Fruit fly (Drosophila melanogaster) whole organism, prepupa: ENCODE results near the gene Josd.

Experiments
- Blimp-1 ChIP-seq: fragments of 200-800 bp; sonication (Bioruptor generic); optimal IDR thresholded peaks from 3 replicates; lab custom pipeline; 2017; ENCODE audit warnings: missing biosample characterization, missing genetic modification characterization, mild to moderate bottlenecking, moderate library complexity, missing genetic modification reagents
- CG10631 ChIP-seq: fragments of 200-800 bp; sonication (Bioruptor generic); optimal IDR thresholded peaks from 2 replicates; lab custom pipeline; 2016; ENCODE audit warnings: missing biosample characterization, missing genetic modification characterization
- CG1621 ChIP-seq: fragments of 200-800 bp; sonication (Bioruptor generic); optimal IDR thresholded peaks from 3 replicates; lab custom pipeline; 2018; ENCODE audit warnings: missing biosample characterization, mild to moderate bottlenecking, missing genetic modification characterization
- CG31627 ChIP-seq: fragments of 200-800 bp; sonication (Bioruptor generic); optimal IDR thresholded peaks from 3 replicates; lab custom pipeline; 2016; ENCODE audit warnings: missing biosample characterization, missing genetic modification characterization
- CG34406 ChIP-seq: fragments of 200-800 bp; sonication (Bioruptor generic); optimal IDR thresholded peaks from 3 replicates; lab custom pipeline; 2016; ENCODE audit warnings: missing biosample characterization, missing genetic modification characterization
- CG3919 ChIP-seq: fragments of 200-800 bp; sonication (Bioruptor generic); optimal IDR thresholded peaks from 3 replicates; lab custom pipeline; 2016; ENCODE audit warnings: missing biosample characterization, missing genetic modification characterization
- CG6163 ChIP-seq: fragments of 200-800 bp; sonication (Bioruptor generic); IDR thresholded peaks from 3 replicates; pipeline ENCODE4 v1.3.6; 2022; ENCODE audit warnings: missing biosample characterization, missing genetic modification characterization
- CG6276 ChIP-seq: fragments of 200-800 bp; sonication (Bioruptor generic); optimal IDR thresholded peaks from 2 replicates; lab custom pipeline; 2017; ENCODE audit warnings: missing biosample characterization, mild to moderate bottlenecking, missing genetic modification characterization
- CG6792 ChIP-seq: fragments of 200-800 bp; sonication (Bioruptor generic); optimal IDR thresholded peaks from 3 replicates; lab custom pipeline; 2016; ENCODE audit warnings: missing biosample characterization, missing genetic modification characterization
- CG6808 ChIP-seq: fragments of 200-800 bp; sonication (Bioruptor generic); optimal IDR thresholded peaks from 3 replicates; lab custom pipeline; 2017; ENCODE audit warnings: missing biosample characterization, missing genetic modification characterization, mild to moderate bottlenecking, moderate library complexity, missing genetic modification reagents
- CG6854 ChIP-seq: fragments of 200-800 bp; sonication (Bioruptor generic); optimal IDR thresholded peaks from 2 replicates; lab custom pipeline; 2017; ENCODE audit warnings: missing biosample characterization, mild to moderate bottlenecking, missing genetic modification characterization
- CG7368 ChIP-seq: fragments of 200-800 bp; sonication (Bioruptor generic); optimal IDR thresholded peaks from 3 replicates; lab custom pipeline; 2016; ENCODE audit warnings: missing biosample characterization, missing genetic modification characterization
- CG8319 ChIP-seq: fragments of 200-800 bp; sonication (Bioruptor generic); optimal IDR thresholded peaks from 3 replicates; lab custom pipeline; 2016; ENCODE audit warnings: missing biosample characterization, missing genetic modification characterization
- CG8632 ChIP-seq: fragments of 200-800 bp; sonication (Bioruptor generic); optimal IDR thresholded peaks from 3 replicates; lab custom pipeline; 2016; ENCODE audit warnings: missing biosample characterization, missing genetic modification characterization
- Eip75B ChIP-seq: fragments of 200-800 bp; sonication (Bioruptor generic); optimal IDR thresholded peaks from 3 replicates; lab custom pipeline; 2016; ENCODE audit warnings: missing biosample characterization, missing genetic modification characterization
- Eip78C ChIP-seq: fragments of 200-800 bp; sonication (Bioruptor generic); peaks from one replicate; lab custom pipeline; 2016; ENCODE audit warnings: missing biosample characterization, missing genetic modification characterization
- Ets96B ChIP-seq: fragments of 200-800 bp; optimal IDR thresholded peaks from 2 replicates; lab custom pipeline; 2019; ENCODE audit warnings: missing biosample characterization, mild to moderate bottlenecking, missing genetic modification characterization, moderate library complexity
- Gug ChIP-seq: fragments of 200-800 bp; sonication (Bioruptor generic); IDR thresholded peaks from 2 replicates; pipeline ENCODE4 v1.3.6; 2022; ENCODE audit warnings: missing biosample characterization, missing genetic modification characterization
- Hr38 ChIP-seq: sonication (Bioruptor generic); optimal IDR thresholded peaks from 2 replicates; lab custom pipeline; 2016; ENCODE audit warnings: missing biosample characterization, missing genetic modification characterization
- Hr39 ChIP-seq: fragments of 200-800 bp; sonication (Bioruptor generic); optimal IDR thresholded peaks from 2 replicates; lab custom pipeline; 2016; ENCODE audit warnings: missing biosample characterization, missing genetic modification characterization
- Hr4 ChIP-seq: fragments of 200-800 bp; sonication (Bioruptor generic); optimal IDR thresholded peaks from 3 replicates; lab custom pipeline; 2016; ENCODE audit warnings: missing biosample characterization, missing genetic modification characterization
- OdsH ChIP-seq: fragments of 200-800 bp; sonication (Bioruptor generic); optimal IDR thresholded peaks from 3 replicates; lab custom pipeline; 2016; ENCODE audit warnings: missing biosample characterization, missing genetic modification characterization
- Smox ChIP-seq: fragments of 200-800 bp; sonication (Bioruptor generic); optimal IDR thresholded peaks from 3 replicates; lab custom pipeline; 2016; ENCODE audit warnings: missing biosample characterization, missing genetic modification characterization
- Sox102F ChIP-seq: fragments of 200-800 bp; sonication (Bioruptor generic); optimal IDR thresholded peaks from 2 replicates; lab custom pipeline; 2016; ENCODE audit warnings: missing biosample characterization, mild to moderate bottlenecking, missing genetic modification characterization
- Sox14 ChIP-seq: fragments of 200-800 bp; sonication (Bioruptor generic); optimal IDR thresholded peaks from 3 replicates; lab custom pipeline; 2016; ENCODE audit warnings: missing biosample characterization, missing genetic modification characterization
- Sox15 ChIP-seq: fragments of 200-800 bp; sonication (Bioruptor generic); optimal IDR thresholded peaks from 3 replicates; lab custom pipeline; 2016; ENCODE audit warnings: missing biosample characterization, missing genetic modification characterization
- acj6 ChIP-seq: fragments of 200-800 bp; sonication (Bioruptor generic); optimal IDR thresholded peaks from 3 replicates; lab custom pipeline; 2016; ENCODE audit warnings: missing biosample characterization, missing genetic modification characterization
- cyc ChIP-seq: fragments of 200-800 bp; sonication (Bioruptor generic); optimal IDR thresholded peaks from 3 replicates; lab custom pipeline; 2016; ENCODE audit warnings: missing biosample characterization, missing genetic modification characterization
- dac ChIP-seq: fragments of 200-800 bp; sonication (Bioruptor generic); optimal IDR thresholded peaks from 2 replicates; lab custom pipeline; 2017; ENCODE audit warnings: missing biosample characterization, mild to moderate bottlenecking, missing genetic modification characterization
- dsx ChIP-seq: fragments of 200-800 bp; optimal IDR thresholded peaks from 3 replicates; lab custom pipeline; 2019; ENCODE audit warnings: missing biosample characterization, mild to moderate bottlenecking, missing genetic modification characterization, moderate library complexity; ENCODE audit not compliant: poor library complexity, severe bottlenecking
- eg ChIP-seq: fragments of 200-800 bp; sonication (Bioruptor generic); IDR thresholded peaks from 3 replicates; pipeline ENCODE4 v1.3.6; 2022; ENCODE audit warnings: missing biosample characterization, missing genetic modification characterization
- esn ChIP-seq: fragments of 200-800 bp; sonication (Bioruptor generic); optimal IDR thresholded peaks from 2 replicates; lab custom pipeline; 2016; ENCODE audit warnings: missing biosample characterization, mild to moderate bottlenecking, missing genetic modification characterization, moderate library complexity
- fd59A ChIP-seq: fragments of 200-800 bp; sonication (Bioruptor generic); optimal IDR thresholded peaks from 2 replicates; lab custom pipeline; 2017; ENCODE audit warnings: missing biosample characterization, mild to moderate bottlenecking, missing genetic modification characterization, missing genetic modification reagents
- lz ChIP-seq: fragments of 200-800 bp; sonication (Bioruptor generic); optimal IDR thresholded peaks from 3 replicates; lab custom pipeline; 2016; ENCODE audit warnings: missing biosample characterization, missing genetic modification characterization
- net ChIP-seq: fragments of 200-800 bp; sonication (Bioruptor generic); optimal IDR thresholded peaks from 3 replicates; lab custom pipeline; 2016; ENCODE audit warnings: missing biosample characterization, missing genetic modification characterization
- salr ChIP-seq, 2 experiments: fragments of 200-800 bp; sonication (Bioruptor generic); optimal IDR thresholded peaks; 3 replicates each; lab custom pipeline; 2016 to 2018; ENCODE audit warnings: missing biosample characterization in 2 of 2, missing genetic modification characterization in 2 of 2, mild to moderate bottlenecking in 1 of 2
- spab ChIP-seq: fragments of 200-800 bp; sonication (Bioruptor generic); optimal IDR thresholded peaks from 2 replicates; lab custom pipeline; 2017; ENCODE audit warnings: missing biosample characterization, mild to moderate bottlenecking, missing genetic modification characterization, missing genetic modification reagents
- ss ChIP-seq, 2 experiments: fragments of 200-800 bp; sonication (Bioruptor generic); optimal IDR thresholded peaks; 2 replicates in 1 of 2; 3 replicates in 1 of 2; lab custom pipeline; 2017 to 2018; ENCODE audit warnings: mild to moderate bottlenecking in 2 of 2, missing biosample characterization in 2 of 2, missing genetic modification characterization in 2 of 2, moderate library complexity in 1 of 2

Josd gene

dm6 chrX:6283470-6283869, 22.5 kb downstream of the Josd start, which contains the start of gene CG11700:
Gene CG11700 (minus strand): TSS chrX:6283575.
- TF ChIP-seq CG10631 (GFP tag; lab: Kevin White, UChicago), result no peak
- peak; percentile 14 for TF ChIP-seq CG6854
- peak; percentile 59 for TF ChIP-seq Eip78C (GFP tag; lab: Kevin White, UChicago)
- no peak for TF ChIP-seq Smox (GFP tag; lab: Kevin White, UChicago)
- peak; percentile 78 for TF ChIP-seq dsx (GFP tag; lab: Kevin White, UChicago)
- TF ChIP-seq, all 60 proteins: peak for 3

dm6 chrX:6287842-6288241, 26.9 kb downstream of the Josd start, which contains the start of the genes Top3beta and wuho:
Gene Top3beta (minus strand): TSS chrX:6287990.
Gene wuho (plus strand): TSS chrX:6288100.
- TF ChIP-seq Eip75B (GFP tag; lab: Kevin White, UChicago), result no peak
- no peak for TF ChIP-seq Ets96B (tag; lab: Kevin White, UChicago)
- no peak for TF ChIP-seq Gug (GFP tag; lab: Robert Waterston, UW)
- no peak for TF ChIP-seq CG3919
- TF ChIP-seq cyc, result peak; percentile 28
- no peak for TF ChIP-seq fd59A (GFP tag; lab: Kevin White, UChicago)
- TF ChIP-seq Eip78C (GFP tag; lab: Kevin White, UChicago), result peak; percentile 7
- TF ChIP-seq dsx (GFP tag; lab: Kevin White, UChicago), result peak; percentile 49
- TF ChIP-seq CG34406 (GFP tag; lab: Kevin White, UChicago), result no peak
- TF ChIP-seq Blimp-1, result no peak
- TF ChIP-seq CG7368 (GFP tag; lab: Kevin White, UChicago), result no peak
- no peak for TF ChIP-seq spab (GFP tag; lab: Kevin White, UChicago)
- TF ChIP-seq ss (GFP tag; optimal IDR thresholded peaks at IDR 0.05; lab: Kevin White, UChicago), result no peak
- no peak for TF ChIP-seq Hr38
- TF ChIP-seq Hr39, result no peak
- no peak for TF ChIP-seq acj6 (GFP tag; lab: Kevin White, UChicago)
- no peak for TF ChIP-seq CG6792 (GFP tag; lab: Kevin White, UChicago)
- TF ChIP-seq salr (GFP tag; optimal IDR thresholded peaks at IDR 0.05; lab: Kevin White, UChicago), result no peak
- no peak for TF ChIP-seq CG6276 (GFP tag; lab: Kevin White, UChicago)
- no peak for TF ChIP-seq CG6854
- TF ChIP-seq esn (GFP tag; lab: Kevin White, UChicago), result peak; percentile 48
- peak; percentile 98 for TF ChIP-seq CG1621 (tag; lab: Kevin White, UChicago)
- TF ChIP-seq eg (GFP tag; lab: Robert Waterston, UW), result no peak
- no peak for TF ChIP-seq Hr4 (GFP tag; lab: Kevin White, UChicago)
- peak; percentile 24 for TF ChIP-seq Sox14
- 0 out of 3 replicates have a peak, but pooled peaks have one; percentile 29 for TF ChIP-seq CG6163 (GFP tag; lab: Robert Waterston, UW)
- TF ChIP-seq CG31627 (GFP tag; lab: Kevin White, UChicago), result peak; percentile 7
- TF ChIP-seq CG8632 (GFP tag; lab: Kevin White, UChicago), result no peak
- TF ChIP-seq lz, result peak; percentile 32

dm6 chrX:6291083-6291699, 30.2 kb downstream of the Josd start, which contains the start of the genes Rpt4 and mldr:
Gene Rpt4 (minus strand): TSS chrX:6291245.
Gene mldr (plus strand): TSS chrX:6291303.
- TF ChIP-seq dsx (GFP tag; lab: Kevin White, UChicago) (peak; percentile 56), Sox14 (peak; percentile 5), Sox15 (GFP tag; lab: Kevin White, UChicago) (no peak)

dm6 chrX:6294243-6294642, 33.3 kb downstream of the Josd start, which contains the start of gene CG15892:
Gene CG15892 (minus strand): TSS chrX:6294343.
- TF ChIP-seq Sox102F (GFP tag; lab: Kevin White, UChicago) (no peak), CG1621 (tag; lab: Kevin White, UChicago) (no peak), eg (GFP tag; lab: Robert Waterston, UW) (no peak), esn (GFP tag; lab: Kevin White, UChicago) (no peak), OdsH (GFP tag; lab: Kevin White, UChicago) (no peak), CG8319 (GFP tag; lab: Kevin White, UChicago) (no peak), Eip78C (GFP tag; lab: Kevin White, UChicago) (no peak), CG6808 (no peak), net (no peak), dac (GFP tag; lab: Kevin White, UChicago) (no peak)
